Worm (Caenorhabditis elegans) whole organism, early embryonic: ENCODE results near the gene mig-15.

ENCODE experiments used
- B0310.2 ChIP-seq: sonication (generic microtip); optimal IDR thresholded peaks from 2 replicates; lab custom pipeline; 2016; ENCODE audit warnings: mild to moderate bottlenecking, missing genetic modification characterization, missing compliant biosample characterization
- F13C5.2 ChIP-seq: sonication (generic microtip); optimal IDR thresholded peaks from 2 replicates; lab custom pipeline; 2017; ENCODE audit warnings: mild to moderate bottlenecking, missing genetic modification characterization, inconsistent platforms, missing compliant biosample characterization
- aly-1 ChIP-seq: sonication (generic microtip); optimal IDR thresholded peaks from 2 replicates; lab custom pipeline; 2016; ENCODE audit warnings: missing genetic modification characterization, missing compliant biosample characterization
- ama-1 ChIP-seq: fragments of 150-350 bp; optimal IDR thresholded peaks from 2 replicates; lab custom pipeline; 2014
- ceh-13 ChIP-seq: fragments of 200-800 bp; sonication (Bioruptor generic); optimal IDR thresholded peaks from 2 replicates; lab custom pipeline; 2018; ENCODE audit warnings: mild to moderate bottlenecking, missing genetic modification characterization, missing compliant biosample characterization
- ceh-36 ChIP-seq: sonication (generic microtip); optimal IDR thresholded peaks from 2 replicates; lab custom pipeline; 2016; ENCODE audit warnings: missing genetic modification characterization, inconsistent platforms, missing compliant biosample characterization
- ets-7 ChIP-seq: sonication (generic microtip); optimal IDR thresholded peaks from 2 replicates; lab custom pipeline; 2016; ENCODE audit warnings: missing genotype, missing genetic modification characterization, missing compliant biosample characterization
- flt-1 ChIP-seq: fragments of 200-800 bp; sonication (Bioruptor generic); IDR thresholded peaks from 2 replicates; pipeline ENCODE4 v1.3.6; 2022; ENCODE audit warnings: missing genetic modification characterization, missing compliant biosample characterization
- hmbx-1 ChIP-seq: sonication (generic microtip); optimal IDR thresholded peaks from 2 replicates; lab custom pipeline; 2016; ENCODE audit warnings: mild to moderate bottlenecking, missing genetic modification characterization, missing compliant biosample characterization
- hmg-4 ChIP-seq: fragments of 200-800 bp; sonication (Bioruptor generic); optimal IDR thresholded peaks from 2 replicates; lab custom pipeline; 2018; ENCODE audit warnings: mild to moderate bottlenecking, missing genetic modification characterization, missing compliant biosample characterization
- hnd-1 ChIP-seq: sonication (generic microtip); optimal IDR thresholded peaks from 2 replicates; lab custom pipeline; 2016; ENCODE audit warnings: missing genetic modification characterization, missing compliant biosample characterization
- scrt-1 ChIP-seq: fragments of 200-800 bp; sonication (Bioruptor generic); IDR thresholded peaks from 2 replicates; pipeline ENCODE4 v1.3.6; 2022; ENCODE audit warnings: missing genetic modification characterization, missing compliant biosample characterization
- sea-1 ChIP-seq: fragments of 200-800 bp; sonication (Bioruptor generic); conservative IDR thresholded peaks from 2 replicates; pipeline ENCODE4 v1.3.6; 2022; ENCODE audit warnings: missing genetic modification characterization, missing compliant biosample characterization
- tra-4 ChIP-seq: sonication (generic microtip); optimal IDR thresholded peaks from 2 replicates; lab custom pipeline; 2017; ENCODE audit warnings: missing genetic modification characterization, missing compliant biosample characterization

ce11 chrX:10474998-10475577 lies 46.6 kb upstream of the mig-15 start, which contains the start of gene elt-4:
- TF ChIP-seq hmbx-1 (tag; lab: Kevin White, UChicago) (no peak), ama-1 (no peak), B0310.2 (tag; lab: Kevin White, UChicago) (no peak), hnd-1 (no peak), flt-1 (GFP tag; lab: Robert Waterston, UW) (no peak), hmg-4 (GFP tag; lab: Kevin White, UChicago) (no peak), ceh-13 (GFP tag; lab: Kevin White, UChicago) (no peak), ceh-36 (tag; lab: Kevin White, UChicago) (no peak), sea-1 (GFP tag; lab: Robert Waterston, UW) (no peak), ets-7 (tag; lab: Kevin White, UChicago) (no peak), tra-4 (tag; lab: Kevin White, UChicago) (no peak), F13C5.2 (tag; lab: Kevin White, UChicago) (no peak), scrt-1 (no peak), aly-1 (tag; lab: Kevin White, UChicago) (no peak)
